Worm (Caenorhabditis elegans) whole organism, L4 larva: ENCODE results near the gene B0294.3.
A peak's percentile ranks its signal among the peaks of the same experiment; 100 is the strongest.

Source experiments
- D1046.2 ChIP-seq: fragments of 200-800 bp; sonication (Bioruptor generic); IDR thresholded peaks from 2 replicates; pipeline ENCODE4 v1.3.6; 2022; ENCODE audit warnings: missing genetic modification characterization, missing compliant biosample characterization
- F10B5.3 ChIP-seq: sonication (generic microtip); optimal IDR thresholded peaks from 2 replicates; lab custom pipeline; 2016; ENCODE audit warnings: mild to moderate bottlenecking, missing genetic modification characterization, missing compliant biosample characterization
- F26F4.8 ChIP-seq: fragments of 200-800 bp; sonication (Bioruptor generic); conservative IDR thresholded peaks from 2 replicates; pipeline ENCODE4 v1.3.6; 2022; ENCODE audit warnings: missing genetic modification characterization, missing compliant biosample characterization
- R02D3.7 ChIP-seq: fragments of 150-350 bp; sonication (generic microtip); optimal IDR thresholded peaks from 3 replicates; lab custom pipeline; 2014; ENCODE audit warnings: missing biosample characterization, missing genetic modification characterization
- Y5F2A.4 ChIP-seq: fragments of 200-800 bp; sonication (Bioruptor generic); optimal IDR thresholded peaks from 2 replicates; lab custom pipeline; 2018; ENCODE audit warnings: mild to moderate bottlenecking, missing genetic modification characterization, missing compliant biosample characterization
- Y75B8A.6 ChIP-seq: fragments of 200-800 bp; sonication (Bioruptor generic); IDR thresholded peaks from 2 replicates; pipeline ENCODE4 v1.3.6; 2022; ENCODE audit warnings: missing genetic modification reagents, missing genetic modification characterization, missing compliant biosample characterization
- ZK337.2 ChIP-seq: fragments of 200-800 bp; sonication (Bioruptor generic); IDR thresholded peaks from 2 replicates; pipeline ENCODE4 v1.3.6; 2022; ENCODE audit warnings: missing genetic modification reagents, missing genetic modification characterization, missing compliant biosample characterization
- ZK546.5 ChIP-seq, 2 experiments: sonication (generic microtip); optimal IDR thresholded peaks; 2 replicates each; lab custom pipeline; 2017; ENCODE audit warnings: missing biosample characterization in 2 of 2, missing genetic modification characterization in 2 of 2
- aha-1 ChIP-seq: fragments of 150-350 bp; peaks from one replicate; lab custom pipeline; 2014; ENCODE audit warnings: missing biosample characterization, missing genetic modification characterization
- aly-2 ChIP-seq: sonication (generic microtip); optimal IDR thresholded peaks from 2 replicates; lab custom pipeline; 2018; ENCODE audit warnings: missing biosample characterization, missing genetic modification characterization
- arid-1 ChIP-seq: fragments of 200-800 bp; sonication (Bioruptor generic); conservative IDR thresholded peaks from 2 replicates; pipeline ENCODE4 v1.3.6; 2022; ENCODE audit warnings: missing genetic modification reagents, missing genetic modification characterization, missing compliant biosample characterization
- ceh-28 ChIP-seq: fragments of 150-350 bp; optimal IDR thresholded peaks from 2 replicates; lab custom pipeline; 2014; ENCODE audit warnings: missing biosample characterization, missing genetic modification reagents, missing genetic modification characterization
- ceh-62 ChIP-seq: sonication (generic microtip); optimal IDR thresholded peaks from 2 replicates; lab custom pipeline; 2017; ENCODE audit warnings: missing biosample characterization, missing genetic modification characterization
- ctbp-1 ChIP-seq: fragments of 200-800 bp; sonication (Bioruptor generic); IDR thresholded peaks from 2 replicates; pipeline ENCODE4 v1.3.6; 2022; ENCODE audit warnings: missing genetic modification reagents, missing genetic modification characterization, missing compliant biosample characterization
- daf-12 ChIP-seq: fragments of 150-350 bp; optimal IDR thresholded peaks from 2 replicates; lab custom pipeline; 2014; ENCODE audit warnings: missing biosample characterization, missing genetic modification reagents, missing genetic modification characterization
- daf-19 ChIP-seq: fragments of 200-800 bp; sonication (Bioruptor generic); conservative IDR thresholded peaks from 2 replicates; pipeline ENCODE4 v1.3.6; 2022; ENCODE audit warnings: missing genetic modification characterization, missing compliant biosample characterization
- dmd-6 ChIP-seq: fragments of 200-800 bp; sonication (Bioruptor generic); IDR thresholded peaks from 2 replicates; pipeline ENCODE4 v1.3.6; 2022; ENCODE audit warnings: missing genetic modification reagents, missing genetic modification characterization, missing compliant biosample characterization
- dmd-9 ChIP-seq: fragments of 200-800 bp; sonication (Bioruptor generic); IDR thresholded peaks from 2 replicates; pipeline ENCODE4 v1.3.6; 2022; ENCODE audit warnings: missing genetic modification reagents, missing genetic modification characterization, missing compliant biosample characterization
- dpl-1 ChIP-seq: fragments of 150-350 bp; optimal IDR thresholded peaks from 2 replicates; lab custom pipeline; 2014; ENCODE audit warnings: missing biosample characterization, missing genetic modification reagents, missing genetic modification characterization
- duxl-1 ChIP-seq: sonication (generic microtip); optimal IDR thresholded peaks from 2 replicates; lab custom pipeline; 2016; ENCODE audit warnings: mild to moderate bottlenecking, missing genetic modification characterization, moderate library complexity, missing compliant biosample characterization; ENCODE audit not compliant: poor library complexity
- dve-1 ChIP-seq: sonication (generic microtip); optimal IDR thresholded peaks from 2 replicates; lab custom pipeline; 2017; ENCODE audit warnings: antibody characterized with exemption, mild to moderate bottlenecking, missing genetic modification characterization, missing compliant biosample characterization; ENCODE audit not compliant: insufficient read depth
- egl-27 ChIP-seq: sonication (generic microtip); optimal IDR thresholded peaks from 3 replicates; lab custom pipeline; 2017; ENCODE audit warnings: missing biosample characterization, missing genetic modification reagents, missing genetic modification characterization
- fos-1 ChIP-seq: fragments of 150-350 bp; optimal IDR thresholded peaks from 2 replicates; lab custom pipeline; 2014; ENCODE audit warnings: missing biosample characterization, missing genetic modification characterization
- hif-1 ChIP-seq, 2 experiments: sonication (generic microtip); optimal IDR thresholded peaks; 2 replicates each; lab custom pipeline; 2016 to 2017; ENCODE audit warnings: missing compliant biosample characterization in 2 of 2, missing genetic modification characterization in 2 of 2, missing genetic modification reagents in 2 of 2, missing genotype in 2 of 2, mild to moderate bottlenecking in 1 of 2
- hlh-11 ChIP-seq: fragments of 200-800 bp; sonication (Bioruptor generic); optimal IDR thresholded peaks from 2 replicates; lab custom pipeline; 2018; ENCODE audit warnings: mild to moderate bottlenecking, missing genetic modification characterization, missing compliant biosample characterization
- hlh-30 ChIP-seq: sonication (generic microtip); optimal IDR thresholded peaks from 2 replicates; lab custom pipeline; 2017; ENCODE audit warnings: antibody characterized with exemption, mild to moderate bottlenecking, missing genetic modification characterization, missing compliant biosample characterization; ENCODE audit not compliant: insufficient read depth
- jun-1 ChIP-seq: fragments of 150-350 bp; optimal IDR thresholded peaks from 2 replicates; lab custom pipeline; 2014; ENCODE audit warnings: missing biosample characterization, missing genetic modification reagents, missing genetic modification characterization
- lin-15B ChIP-seq: fragments of 150-350 bp; sonication (generic microtip); optimal IDR thresholded peaks from 3 replicates; lab custom pipeline; 2014; ENCODE audit warnings: missing biosample characterization, missing genetic modification characterization
- lir-3 ChIP-seq: sonication (generic microtip); optimal IDR thresholded peaks from 2 replicates; lab custom pipeline; 2016; ENCODE audit warnings: mild to moderate bottlenecking, missing genetic modification characterization, missing compliant biosample characterization
- lsy-2 ChIP-seq, 2 experiments: fragments of 150-350 bp in 1 of 2; sonication (generic microtip) in 1 of 2; optimal IDR thresholded peaks; 2 replicates each; lab custom pipeline; 2014 to 2017; ENCODE audit warnings: missing biosample characterization in 2 of 2, missing genetic modification characterization in 2 of 2
- nhr-11 ChIP-seq: fragments of 150-350 bp; optimal IDR thresholded peaks from 2 replicates; lab custom pipeline; 2014; ENCODE audit warnings: missing biosample characterization, missing genetic modification characterization
- nhr-111 ChIP-seq: fragments of 200-800 bp; sonication (Bioruptor generic); optimal IDR thresholded peaks from 2 replicates; lab custom pipeline; 2018; ENCODE audit warnings: mild to moderate bottlenecking, missing genetic modification characterization, missing compliant biosample characterization
- nhr-237 ChIP-seq: sonication (generic microtip); optimal IDR thresholded peaks from 2 replicates; lab custom pipeline; 2017; ENCODE audit warnings: missing biosample characterization, missing genetic modification characterization
- nhr-25 ChIP-seq: sonication (generic microtip); optimal IDR thresholded peaks from 2 replicates; lab custom pipeline; 2017; ENCODE audit warnings: missing genetic modification characterization, mild to moderate bottlenecking, missing compliant biosample characterization, antibody characterized with exemption, moderate library complexity, borderline replicate concordance; ENCODE audit not compliant: insufficient read depth
- nhr-28 ChIP-seq: fragments of 150-350 bp; optimal IDR thresholded peaks from 2 replicates; lab custom pipeline; 2014; ENCODE audit warnings: missing biosample characterization, missing genetic modification characterization
- nhr-6 ChIP-seq: fragments of 150-350 bp; optimal IDR thresholded peaks from 2 replicates; lab custom pipeline; 2014; ENCODE audit warnings: missing biosample characterization, missing genetic modification characterization
- pha-4 ChIP-seq, 2 experiments: fragments of 150-350 bp in 1 of 2; fragments of 200-800 bp in 1 of 2; sonication (Bioruptor generic) in 1 of 2; IDR thresholded peaks in 1 of 2; optimal IDR thresholded peaks in 1 of 2; 2 replicates each; pipeline versions ENCODE4 v1.3.6 to Lab custom; 2014 to 2022; ENCODE audit warnings: missing genetic modification characterization in 2 of 2, missing genetic modification reagents in 2 of 2, missing biosample characterization in 1 of 2, missing compliant biosample characterization in 1 of 2
- rbr-2 ChIP-seq: sonication (generic microtip); optimal IDR thresholded peaks from 2 replicates; lab custom pipeline; 2016; ENCODE audit warnings: missing genotype, missing genetic modification characterization, missing compliant biosample characterization
- saeg-2 ChIP-seq: fragments of 200-800 bp; sonication (Bioruptor generic); IDR thresholded peaks from 2 replicates; pipeline ENCODE4 v1.3.6; 2022; ENCODE audit warnings: missing genetic modification reagents, missing genetic modification characterization, missing compliant biosample characterization
- sdz-12 ChIP-seq: fragments of 200-800 bp; sonication (Bioruptor generic); optimal IDR thresholded peaks from 2 replicates; lab custom pipeline; 2018; ENCODE audit warnings: mild to moderate bottlenecking, missing genetic modification characterization, missing compliant biosample characterization
- set-16 ChIP-seq: fragments of 200-800 bp; sonication (Bioruptor generic); IDR thresholded peaks from 2 replicates; pipeline ENCODE4 v1.3.6; 2022; ENCODE audit warnings: missing genetic modification reagents, missing genetic modification characterization, missing compliant biosample characterization
- skn-1 ChIP-seq: fragments of 150-350 bp; optimal IDR thresholded peaks from 2 replicates; lab custom pipeline; 2014; ENCODE audit warnings: missing biosample characterization, missing genetic modification characterization
- spr-1 ChIP-seq: sonication (generic microtip); optimal IDR thresholded peaks from 2 replicates; lab custom pipeline; 2016; ENCODE audit warnings: mild to moderate bottlenecking, missing genetic modification characterization, missing compliant biosample characterization
- tag-97 ChIP-seq: fragments of 200-800 bp; sonication (Bioruptor generic); IDR thresholded peaks from 2 replicates; pipeline ENCODE4 v1.3.6; 2022; ENCODE audit warnings: missing genetic modification characterization, missing compliant biosample characterization
- unc-130 ChIP-seq: sonication (generic microtip); optimal IDR thresholded peaks from 2 replicates; lab custom pipeline; 2016; ENCODE audit warnings: missing genetic modification reagents, missing genetic modification characterization, missing compliant biosample characterization
- unc-39 ChIP-seq: sonication (generic microtip); optimal IDR thresholded peaks from 2 replicates; lab custom pipeline; 2017; ENCODE audit warnings: missing biosample characterization, missing genetic modification characterization
- unc-62 ChIP-seq, 3 experiments: fragments of 150-350 bp in 1 of 3; sonication (generic microtip); optimal IDR thresholded peaks in 2 of 3; peaks in 1 of 3; 1 replicate in 1 of 3; 2 replicates in 2 of 3; lab custom pipeline; 2014 to 2017; ENCODE audit warnings: missing biosample characterization in 3 of 3, missing genetic modification characterization in 3 of 3, missing genetic modification reagents in 3 of 3, missing genotype in 1 of 3
- ztf-11 ChIP-seq: fragments of 150-350 bp; optimal IDR thresholded peaks from 2 replicates; lab custom pipeline; 2014; ENCODE audit warnings: missing biosample characterization, missing genetic modification characterization
- ztf-7 ChIP-seq: fragments of 150-350 bp; optimal IDR thresholded peaks from 2 replicates; lab custom pipeline; 2014; ENCODE audit warnings: missing biosample characterization, missing genetic modification characterization

Gene B0294.3

DNA sequence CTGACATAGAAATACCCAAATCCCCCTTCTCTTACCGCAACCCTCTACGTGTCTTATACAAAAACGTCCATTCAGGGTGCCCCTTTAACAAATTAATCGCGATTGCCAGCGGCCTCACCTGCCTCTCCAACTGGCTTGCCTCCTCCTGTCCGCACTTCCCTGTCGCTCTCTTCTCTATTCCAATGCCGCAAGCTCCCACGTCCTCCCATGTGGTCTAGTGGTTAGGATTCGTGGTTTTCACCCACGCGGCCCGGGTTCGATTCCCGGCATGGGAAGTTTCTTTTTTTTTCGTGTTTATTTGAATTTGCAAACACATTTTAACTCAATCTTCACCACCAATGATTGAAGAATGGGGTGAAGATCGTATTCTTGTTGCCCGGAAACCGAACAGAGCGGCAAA is 33.4 kb upstream of the B0294.3 start (continued):
- 0 out of 2 replicates have a peak, but pooled peaks have one; percentile 60 for TF ChIP-seq Y75B8A.6 (GFP tag; lab: Robert Waterston, UW)
- TF ChIP-seq unc-39 (tag; lab: Kevin White, UChicago): no peak
- peak; percentile 14 for TF ChIP-seq nhr-111 (GFP tag; lab: Kevin White, UChicago)
- TF ChIP-seq set-16: peak; percentile 68
- peak; percentile 48 for TF ChIP-seq unc-130 (GFP tag; lab: Kevin White, UChicago)
- no peak for TF ChIP-seq ztf-11
- TF ChIP-seq tag-97: 0 out of 2 replicates have a peak, but pooled peaks have one; percentile 18
- TF ChIP-seq arid-1 (GFP tag; lab: Robert Waterston, UW): peak; percentile 72; the same call in 1 of the 2 replicates
- TF ChIP-seq aly-2 (tag; lab: Kevin White, UChicago): no peak
- TF ChIP-seq ctbp-1 (GFP tag; lab: Robert Waterston, UW): peak; percentile 69
- TF ChIP-seq daf-19 (GFP tag; lab: Robert Waterston, UW): no peak
- TF ChIP-seq nhr-237 (tag; lab: Kevin White, UChicago): no peak
- TF ChIP-seq daf-12 (tag; lab: Kevin White, UChicago): no peak
- no peak for TF ChIP-seq nhr-28 (tag; lab: Kevin White, UChicago)
- TF ChIP-seq jun-1 (tag; lab: Kevin White, UChicago): peak; percentile 54
- peak; percentile 95 for TF ChIP-seq duxl-1
- peak; percentile 59 for TF ChIP-seq ztf-7 (tag; lab: Kevin White, UChicago)
- no peak for TF ChIP-seq fos-1 (tag; lab: Kevin White, UChicago)
- peak; percentile 46 for TF ChIP-seq dmd-6 (GFP tag; lab: Robert Waterston, UW)
- TF ChIP-seq hlh-30 (tag; lab: Kevin White, UChicago): peak; percentile 54
- no peak for TF ChIP-seq sdz-12
- TF ChIP-seq lir-3: peak; percentile 42
- TF ChIP-seq nhr-25: no peak
- TF ChIP-seq lsy-2 (tag; optimal IDR thresholded peaks at IDR 0.05; lab: Kevin White, UChicago): peak in 1 of 2 experiments; percentile 39
- TF ChIP-seq Y5F2A.4 (GFP tag; lab: Kevin White, UChicago): peak; percentile 31
- peak; percentile 20 for TF ChIP-seq nhr-11 (tag; lab: Kevin White, UChicago)
- TF ChIP-seq ZK546.5 (tag; optimal IDR thresholded peaks at IDR 0.05; lab: Kevin White, UChicago): no peak
- TF ChIP-seq ceh-28: no peak
- no peak for TF ChIP-seq hif-1 (tag; optimal IDR thresholded peaks at IDR 0.05; lab: Kevin White, UChicago)
- no peak for TF ChIP-seq dpl-1 (GFP tag; lab: Kevin White, UChicago)
- TF ChIP-seq D1046.2: no peak
- no peak for TF ChIP-seq pha-4 (GFP tag; IDR thresholded peaks at IDR 0.05; lab: Robert Waterston, UW)
- no peak for TF ChIP-seq pha-4 (tag; optimal IDR thresholded peaks at IDR 0.05; lab: Kevin White, UChicago)
- no peak for TF ChIP-seq egl-27
- peak; percentile 76 for TF ChIP-seq rbr-2 (tag; lab: Kevin White, UChicago)
- no peak for TF ChIP-seq F26F4.8 (GFP tag; lab: Robert Waterston, UW)
- no peak for TF ChIP-seq ceh-62 (tag; lab: Kevin White, UChicago)
- peak; percentile 65 for TF ChIP-seq dmd-9 (GFP tag; lab: Robert Waterston, UW)
- peak; percentile 51 for TF ChIP-seq spr-1 (tag; lab: Kevin White, UChicago)
- TF ChIP-seq lin-15B (tag; lab: Kevin White, UChicago): no peak
- no peak for TF ChIP-seq aha-1 (tag; lab: Kevin White, UChicago)
- TF ChIP-seq ZK337.2 (GFP tag; lab: Robert Waterston, UW): 0 out of 2 replicates have a peak, but pooled peaks have one; percentile 39
- TF ChIP-seq F10B5.3: peak; percentile 4
- no peak for TF ChIP-seq dve-1 (tag; lab: Kevin White, UChicago)
- TF ChIP-seq hlh-11 (tag; lab: Kevin White, UChicago): no peak
- no peak for TF ChIP-seq skn-1
- TF ChIP-seq nhr-6 (tag; lab: Kevin White, UChicago): peak; percentile 2
- no peak for TF ChIP-seq R02D3.7 (tag; lab: Kevin White, UChicago)
- TF ChIP-seq saeg-2 (GFP tag; lab: Robert Waterston, UW): 0 out of 2 replicates have a peak, but pooled peaks have one; percentile 43
- TF ChIP-seq unc-62 (GFP tag; optimal IDR thresholded peaks at IDR 0.05 in 1 of 2; lab: Kevin White, UChicago): peak in 1 of 2 experiments; percentile 53
- no peak for TF ChIP-seq unc-62 (tag; optimal IDR thresholded peaks at IDR 0.05; lab: Kevin White, UChicago)
